Fruit fly (Drosophila melanogaster): ENCODE measurements around the gene AOX3.

Gene AOX3

DNA sequence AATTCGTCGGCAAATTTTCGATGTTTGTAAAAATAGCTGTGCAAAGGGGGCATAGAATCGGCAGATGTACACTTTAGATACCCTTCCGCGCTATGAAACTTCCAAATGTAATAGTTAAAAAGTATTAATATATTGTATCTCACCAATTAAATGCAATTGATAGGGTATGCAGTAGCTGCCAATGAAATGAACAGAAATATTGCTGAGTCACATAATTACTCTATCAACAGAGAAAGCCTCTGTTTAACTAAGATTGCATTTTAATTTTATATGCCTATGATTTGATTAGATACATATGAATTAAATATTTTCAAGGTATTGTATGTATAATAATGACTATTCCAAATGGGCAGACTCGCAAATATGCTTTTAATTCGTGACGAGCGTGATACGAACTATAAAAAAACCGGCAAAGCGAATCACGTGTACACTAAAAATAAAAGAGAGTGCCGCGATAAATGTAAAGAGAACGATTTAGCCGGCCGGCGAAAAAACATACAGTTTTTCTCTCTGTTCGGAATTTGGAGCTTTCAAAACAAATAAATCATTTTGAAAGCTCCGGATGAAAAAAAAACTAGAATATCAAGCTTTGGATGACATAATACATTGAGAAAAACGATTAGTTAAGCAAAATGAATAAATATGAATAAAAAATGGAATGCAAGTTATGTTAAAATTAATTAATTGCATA lies at the start of gene AOX3:
AOX3 (minus strand) TSS at position 362 of the 691 bp plus-strand sequence.
- peak; percentile 88 for TF ChIP-seq noc (tag; optimal IDR thresholded peaks at IDR 0.05)

DNA sequence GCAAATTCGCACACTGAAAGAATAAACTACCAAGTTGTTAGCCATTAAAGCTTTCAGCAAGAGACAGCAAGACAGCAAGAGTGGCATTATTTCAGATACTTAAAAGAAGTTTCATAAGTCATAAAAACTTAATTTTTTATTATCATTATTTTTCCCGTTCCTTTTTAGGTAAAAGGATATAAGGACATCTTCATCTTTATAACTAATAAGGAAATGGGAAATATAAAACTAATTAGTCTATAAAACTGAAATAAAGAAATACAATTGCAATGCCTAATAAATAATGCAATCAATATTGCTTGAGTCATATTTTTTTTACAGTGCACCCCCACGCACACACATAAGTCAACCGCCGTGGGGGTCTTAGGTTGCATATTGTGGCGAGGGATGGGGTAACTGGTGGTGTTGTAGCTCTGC lies 48.0 kb upstream of the AOX3 start:
- no peak for TF ChIP-seq noc (tag; optimal IDR thresholded peaks at IDR 0.05)

DNA sequence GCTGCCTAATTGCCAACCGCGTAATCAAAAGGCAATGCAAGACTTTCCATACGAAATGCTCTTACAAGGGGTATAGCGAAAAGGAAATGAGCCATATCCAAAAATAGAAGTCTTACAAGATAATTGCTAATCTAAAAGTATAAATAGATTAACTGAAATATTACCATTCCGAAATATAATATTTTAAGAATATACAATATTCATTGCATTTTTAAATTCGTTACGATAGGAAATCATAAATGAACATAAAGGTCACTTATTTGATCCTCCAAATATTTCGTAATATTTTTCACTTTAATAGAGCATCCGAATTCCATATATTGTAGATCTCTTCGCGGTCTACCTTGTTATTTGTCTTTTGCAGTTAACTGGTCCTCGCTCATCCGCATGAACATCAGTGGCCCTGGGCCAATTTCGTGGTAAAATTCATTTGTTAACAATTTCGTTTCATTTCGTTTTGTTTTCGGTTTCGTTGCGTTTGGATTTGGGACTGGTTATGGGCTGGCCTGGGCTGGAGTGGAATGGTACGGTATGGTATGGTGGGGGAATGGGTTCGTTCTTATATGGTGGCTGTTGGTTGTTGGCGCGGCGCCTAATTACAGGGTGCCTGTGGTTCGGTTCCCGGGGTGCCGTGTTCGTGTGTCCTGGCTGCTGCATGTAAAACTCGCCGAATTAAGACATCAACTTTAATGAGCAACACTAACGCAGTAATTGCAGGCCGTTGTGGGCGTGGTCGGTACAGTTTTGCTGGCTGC lies 40.8 kb upstream of the AOX3 start:
- no peak for TF ChIP-seq noc (tag; optimal IDR thresholded peaks at IDR 0.05)

DNA sequence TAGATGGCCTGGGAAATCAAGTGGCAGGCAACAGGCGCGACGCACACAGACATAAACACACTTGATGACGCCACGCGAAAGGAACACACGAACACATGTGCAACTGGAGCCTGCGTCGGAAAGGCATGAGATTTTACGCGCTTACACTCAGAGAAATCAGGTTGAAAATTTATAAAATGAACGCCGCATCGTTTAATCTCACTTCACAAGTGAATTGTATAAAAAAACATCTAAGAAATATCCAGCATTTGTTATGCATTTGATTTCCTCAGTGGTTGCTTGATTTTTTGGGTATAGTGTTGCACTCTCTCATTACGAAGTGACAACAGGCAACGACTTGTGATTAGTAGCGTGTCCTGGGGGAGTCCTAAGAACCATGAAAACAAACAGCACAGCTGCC lies 39.5 kb upstream of the AOX3 start:
- no peak for TF ChIP-seq noc (tag; optimal IDR thresholded peaks at IDR 0.05)

DNA sequence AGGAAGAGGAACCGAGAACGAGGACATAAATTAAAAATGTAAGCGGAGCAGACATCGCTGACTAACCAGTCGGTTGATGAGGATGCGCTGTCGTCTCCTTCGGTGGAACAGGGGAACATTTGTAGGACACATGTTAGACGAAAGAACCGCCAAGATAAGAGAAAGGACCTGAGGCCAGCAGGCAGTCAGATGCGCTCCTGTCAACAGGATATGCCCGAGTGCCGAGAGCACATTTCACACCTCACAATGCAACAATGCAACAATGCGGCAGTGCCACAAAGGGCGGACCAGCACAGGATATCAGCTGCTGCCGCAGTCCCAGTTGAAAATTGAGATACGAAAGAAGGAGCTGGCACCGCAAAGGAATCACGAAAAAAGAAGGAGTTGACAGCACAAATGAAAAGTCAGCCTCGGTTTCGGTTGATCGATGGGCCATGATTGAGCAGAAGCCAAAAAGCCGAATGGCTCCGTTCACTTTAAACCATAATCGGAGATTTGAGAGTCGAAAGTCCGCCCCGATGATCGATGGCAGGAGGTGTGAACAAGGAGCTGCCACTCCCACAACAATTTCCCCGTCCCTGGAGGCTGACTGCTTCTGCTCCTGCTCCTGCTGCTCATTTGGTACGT lies 36.6 kb upstream of the AOX3 start:
- no peak for TF ChIP-seq noc (tag; optimal IDR thresholded peaks at IDR 0.05)

DNA sequence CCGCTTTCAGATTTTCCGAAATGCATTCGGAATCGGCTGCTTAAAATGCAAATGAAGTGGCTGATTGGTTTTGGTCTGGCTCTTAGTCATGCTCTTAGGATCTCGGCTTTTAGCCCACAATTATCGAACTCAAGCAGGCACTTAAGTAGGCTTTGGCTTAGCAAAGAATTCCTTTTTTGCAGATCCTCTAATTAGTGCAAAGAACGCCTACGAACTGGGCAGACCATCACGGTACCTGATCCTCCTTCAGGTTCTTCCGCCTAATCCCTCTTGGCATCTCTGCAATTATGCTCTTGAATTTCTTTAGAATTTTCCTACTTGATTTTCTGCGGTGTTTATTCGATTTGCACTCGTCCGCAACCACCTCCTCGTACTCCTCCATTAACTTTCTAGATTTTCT lies 35.5 kb upstream of the AOX3 start:
- TF ChIP-seq noc (tag; optimal IDR thresholded peaks at IDR 0.05), result no peak

DNA sequence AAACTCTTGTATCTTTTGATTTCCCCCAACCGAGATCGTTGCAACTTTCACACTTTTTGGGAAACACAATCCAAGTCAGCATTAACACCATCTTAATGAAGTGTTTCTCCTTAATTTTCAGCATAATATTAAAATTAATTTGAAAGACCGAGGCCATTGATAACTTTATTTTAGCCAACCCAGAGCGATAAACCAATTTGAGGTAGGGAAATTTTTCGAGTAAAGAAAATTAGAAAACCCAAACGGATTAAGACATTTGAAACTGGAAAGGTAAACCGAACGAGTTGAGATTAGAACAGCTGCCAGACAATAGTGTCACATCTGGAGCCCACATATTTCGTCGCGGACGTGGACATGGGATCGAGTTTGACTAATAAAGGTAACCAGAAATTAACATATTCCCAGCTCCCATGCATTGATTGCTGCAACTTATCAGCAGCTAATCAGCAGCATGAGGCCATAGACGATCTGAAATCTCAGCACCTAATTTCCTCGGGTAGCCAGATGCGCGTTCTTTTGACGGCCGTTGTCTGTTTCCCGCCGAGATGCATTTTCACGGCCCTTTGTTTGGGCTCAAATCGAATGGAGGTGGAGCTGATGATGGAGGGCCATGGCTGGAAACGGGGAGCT lies 34.7 kb upstream of the AOX3 start:
- no peak for TF ChIP-seq noc (tag; optimal IDR thresholded peaks at IDR 0.05)

DNA sequence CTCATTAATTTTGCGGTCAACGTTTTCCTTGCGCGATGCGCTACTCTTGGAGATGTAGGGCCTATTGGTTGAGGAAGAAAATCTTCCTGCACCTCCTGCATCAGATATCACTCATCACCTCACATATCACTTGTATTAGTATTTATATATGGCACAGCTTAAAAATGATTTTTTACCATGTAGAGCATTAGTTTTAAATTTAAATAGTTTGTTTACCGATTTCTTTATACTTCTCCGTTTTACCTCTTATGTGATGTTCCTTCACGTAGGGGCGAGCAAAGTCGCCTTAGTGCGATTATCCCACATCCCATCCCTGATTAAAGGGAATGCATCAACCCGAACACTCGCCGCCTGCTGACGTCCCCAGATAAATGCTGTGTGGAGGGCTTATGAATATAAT lies 32.7 kb upstream of the AOX3 start:
- TF ChIP-seq noc (tag; optimal IDR thresholded peaks at IDR 0.05), result no peak

DNA sequence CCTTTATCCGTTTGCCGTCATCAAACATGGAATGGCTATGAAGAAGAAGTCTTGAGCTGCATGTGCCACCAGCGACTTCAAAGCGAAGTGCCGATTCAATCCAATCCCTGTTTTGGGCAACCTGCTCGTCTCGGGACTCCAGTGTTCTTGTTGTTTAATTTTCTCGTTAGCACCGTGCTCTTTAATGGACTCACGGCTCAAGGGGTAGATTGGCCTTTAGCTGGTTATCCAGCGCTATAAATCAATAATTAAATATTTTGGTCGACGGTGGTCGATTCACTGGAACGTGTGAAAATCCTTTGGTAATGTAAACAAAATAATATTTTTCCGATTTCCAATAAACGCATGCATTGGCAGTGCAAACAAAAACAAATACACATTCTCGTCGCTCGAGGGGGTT lies 31.7 kb upstream of the AOX3 start:
- no peak for TF ChIP-seq noc (tag; optimal IDR thresholded peaks at IDR 0.05)

DNA sequence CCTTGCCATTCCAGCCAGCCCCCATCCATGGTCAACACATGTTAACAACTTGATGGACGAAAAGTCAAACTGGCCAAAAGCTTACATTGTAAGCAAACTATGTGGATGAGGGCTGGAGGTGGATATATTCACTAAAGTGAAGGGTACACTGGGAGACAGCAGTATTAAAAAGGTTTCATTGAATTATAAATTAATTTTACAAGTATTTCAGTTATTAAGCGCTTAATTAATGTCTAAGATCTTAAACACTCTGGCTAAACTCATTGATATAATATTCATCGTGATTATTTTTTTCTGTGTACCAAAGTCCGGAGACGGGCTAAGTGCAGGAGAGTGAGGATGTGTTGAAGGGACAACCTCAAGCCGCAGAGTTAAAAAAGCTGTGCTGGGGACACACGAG lies 20.6 kb upstream of the AOX3 start:
- no peak for TF ChIP-seq noc (tag; optimal IDR thresholded peaks at IDR 0.05)

DNA sequence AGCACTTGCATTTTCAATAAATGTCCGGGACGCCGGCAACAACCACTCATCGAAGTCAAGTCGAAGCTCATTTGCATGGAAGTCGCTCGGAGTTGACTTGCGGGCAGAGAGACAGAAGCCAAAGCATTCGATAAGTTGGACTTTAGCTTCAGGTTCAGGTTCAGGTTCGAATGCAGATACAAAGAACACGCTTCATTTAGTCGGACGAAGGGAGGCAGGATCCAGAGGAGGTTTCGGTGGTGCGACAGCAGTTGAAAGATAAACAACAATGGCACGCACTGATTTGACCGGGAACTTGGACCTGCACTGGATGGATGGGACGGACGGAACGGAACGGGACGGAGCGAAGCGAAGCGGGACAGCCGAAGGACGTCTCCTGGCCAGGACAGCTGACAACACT lies 19.9 kb upstream of the AOX3 start:
- TF ChIP-seq noc (tag; optimal IDR thresholded peaks at IDR 0.05), result no peak

DNA sequence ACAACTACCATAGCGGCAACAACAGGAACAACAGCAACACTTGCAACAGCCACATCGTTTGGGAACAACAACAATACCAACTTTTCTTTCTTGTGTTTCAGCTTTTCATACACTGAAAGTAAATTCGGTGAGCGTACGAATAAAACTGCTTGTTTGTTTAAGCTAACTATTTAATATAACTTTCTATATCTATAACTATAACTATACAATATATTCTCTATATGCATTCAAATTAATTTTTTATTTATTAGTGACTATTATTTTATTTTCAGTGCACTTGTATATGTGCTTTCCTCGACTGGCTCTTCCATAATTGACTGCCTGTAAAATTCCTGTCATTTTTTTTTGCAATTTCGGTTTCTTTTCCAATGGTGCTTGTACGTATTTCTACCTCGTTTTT lies 19.0 kb upstream of the AOX3 start:
- no peak for TF ChIP-seq noc (tag; optimal IDR thresholded peaks at IDR 0.05)

DNA sequence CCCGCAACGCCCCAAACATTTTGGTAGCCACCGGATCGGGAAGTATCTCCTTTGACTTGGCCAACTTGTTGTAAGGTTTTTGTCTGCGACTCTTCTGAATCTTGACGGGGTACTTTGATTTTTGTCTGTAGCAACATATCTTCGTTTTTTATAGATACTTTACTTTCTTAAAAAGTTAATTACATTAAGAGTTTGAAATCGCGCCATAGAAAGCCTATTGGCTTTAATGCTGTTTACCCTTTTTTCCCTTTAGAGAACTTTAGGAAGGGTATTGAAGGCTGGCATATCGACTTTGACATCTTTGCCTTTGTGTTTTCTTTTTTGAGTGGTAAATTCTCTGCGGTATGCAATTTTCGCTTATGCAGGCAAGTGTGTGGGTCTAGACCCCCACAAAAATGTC lies 18.4 kb upstream of the AOX3 start:
- TF ChIP-seq noc (tag; optimal IDR thresholded peaks at IDR 0.05), result no peak

DNA sequence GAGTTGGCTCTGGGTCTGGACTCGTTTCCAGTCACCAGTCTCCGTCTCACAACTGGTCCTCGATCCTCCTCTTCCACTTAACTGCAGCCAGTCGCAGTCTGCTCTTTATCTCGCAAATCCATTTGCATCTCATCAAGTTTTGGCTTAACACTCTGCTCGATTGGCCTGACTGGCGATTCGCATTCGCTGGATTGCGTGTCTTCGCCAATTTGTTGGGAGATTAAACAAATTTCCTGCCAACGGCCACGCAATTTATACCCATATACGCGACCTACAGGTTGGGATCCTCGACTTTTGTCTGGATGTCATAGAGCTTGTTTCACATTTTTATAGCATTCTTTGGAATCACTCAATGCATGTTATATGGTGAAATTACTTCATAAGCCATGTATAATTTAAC lies 9.3 kb upstream of the AOX3 start:
- no peak for TF ChIP-seq noc (tag; optimal IDR thresholded peaks at IDR 0.05)

DNA sequence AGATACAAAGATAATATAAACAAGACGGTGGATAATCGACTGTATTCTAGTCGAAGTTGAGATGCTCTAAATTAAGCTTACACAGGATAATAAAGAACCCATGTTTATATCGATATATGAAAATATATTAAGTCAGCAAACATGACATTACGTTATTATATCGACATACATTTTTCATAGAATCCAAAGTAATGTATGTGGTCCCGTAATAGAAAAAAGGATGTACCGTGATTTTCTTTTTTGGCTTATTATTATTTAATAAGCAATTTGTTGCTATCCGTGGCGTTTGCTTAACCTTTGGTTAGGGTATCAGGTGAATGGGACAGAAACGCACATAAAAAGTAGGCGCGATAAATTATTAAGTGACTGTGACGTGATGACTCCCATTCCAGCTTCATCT lies 8.5 kb upstream of the AOX3 start:
- peak; percentile 57 for TF ChIP-seq noc (tag; optimal IDR thresholded peaks at IDR 0.05)

DNA sequence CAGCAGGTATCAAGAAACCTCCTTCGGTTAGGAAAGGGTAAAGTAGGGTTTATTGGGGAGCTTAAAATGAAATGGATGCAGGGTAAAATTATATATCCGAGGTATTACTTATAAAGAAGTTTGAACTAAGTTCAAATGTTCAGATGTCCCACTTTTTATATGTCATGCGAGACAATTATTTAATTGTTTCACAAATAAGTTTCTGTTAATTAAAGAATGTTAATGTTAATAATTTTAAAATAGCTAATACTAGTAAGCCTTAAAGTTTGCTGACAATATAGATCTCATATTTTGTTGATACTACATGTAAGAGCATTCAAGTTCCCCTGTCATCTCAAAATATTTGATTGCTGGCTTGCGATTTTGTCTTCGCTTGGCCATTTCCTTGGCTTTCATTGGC lies 6.7 kb upstream of the AOX3 start:
- no peak for TF ChIP-seq noc (tag; optimal IDR thresholded peaks at IDR 0.05)

DNA sequence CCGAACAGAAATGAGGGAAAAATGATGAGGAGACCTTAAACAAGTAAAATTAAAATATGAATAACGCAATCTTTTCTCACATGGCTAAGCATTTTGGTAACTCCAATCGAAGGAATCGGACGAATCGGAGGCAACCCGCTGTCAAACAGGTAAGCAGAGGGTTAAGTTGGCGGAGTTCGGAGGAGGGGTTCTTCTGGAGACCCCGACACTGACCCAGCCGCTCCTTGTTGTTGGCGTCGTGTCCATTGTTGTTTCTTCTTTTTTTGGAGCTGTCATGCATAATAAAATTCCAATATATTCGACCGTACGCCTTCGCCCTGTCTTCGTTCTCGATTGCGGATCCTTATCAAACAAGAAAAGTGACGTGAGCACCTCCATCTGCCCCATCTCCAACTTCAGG lies 5.6 kb upstream of the AOX3 start:
- TF ChIP-seq noc (tag; optimal IDR thresholded peaks at IDR 0.05), result no peak
